Worm (Caenorhabditis elegans) whole organism, L3 larva: ENCODE results near the gene sec-61.B.

Source experiments
- ceh-82 ChIP-seq: fragments of 150-350 bp; optimal IDR thresholded peaks from 2 replicates; lab custom pipeline; 2014; ENCODE audit warnings: missing biosample characterization, missing genetic modification characterization
- jun-1 ChIP-seq: fragments of 150-350 bp; optimal IDR thresholded peaks from 2 replicates; lab custom pipeline; 2014; ENCODE audit warnings: missing biosample characterization, missing genetic modification reagents, missing genetic modification characterization
- lsy-12 ChIP-seq: sonication (generic microtip); optimal IDR thresholded peaks from 2 replicates; lab custom pipeline; 2016; ENCODE audit warnings: mild to moderate bottlenecking, missing genetic modification characterization, missing compliant biosample characterization
- nhr-237 ChIP-seq: fragments of 150-350 bp; optimal IDR thresholded peaks from 2 replicates; lab custom pipeline; 2014; ENCODE audit warnings: missing biosample characterization, missing genetic modification characterization
- nhr-77 ChIP-seq: fragments of 150-350 bp; optimal IDR thresholded peaks from 2 replicates; lab custom pipeline; 2014; ENCODE audit warnings: missing biosample characterization, missing genetic modification characterization
- sea-2 ChIP-seq: fragments of 150-350 bp; sonication (generic microtip); optimal IDR thresholded peaks from 4 replicates; lab custom pipeline; 2014; ENCODE audit warnings: missing biosample characterization, missing genetic modification reagents, missing genetic modification characterization

The sec-61.B gene

DNA sequence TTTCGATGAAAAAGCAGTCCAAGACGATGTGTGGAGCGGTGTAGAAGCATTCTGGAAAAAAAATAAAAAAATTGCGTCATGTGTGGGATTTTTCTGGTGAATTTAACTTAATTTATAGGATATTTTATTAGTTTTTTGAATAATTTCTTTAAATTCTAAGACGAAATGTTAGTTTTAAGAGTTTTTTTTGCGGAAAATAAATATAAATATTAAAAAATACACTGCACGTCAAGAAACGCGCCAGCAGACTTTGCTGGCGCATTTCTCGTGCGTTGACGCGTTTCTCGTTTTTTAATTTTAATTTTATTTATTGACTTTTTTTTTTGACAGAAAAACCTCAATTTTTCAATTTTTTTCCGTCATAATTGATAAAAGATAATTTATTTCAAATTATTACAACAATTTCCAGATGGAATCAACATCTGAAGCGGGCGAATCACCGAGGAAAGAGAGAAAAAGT is 39.6 kb downstream of the sec-61.B start, which contains the start of the genes ppgn-1 and tftc-1 (continued):
- TF ChIP-seq jun-1 (tag; lab: Kevin White, UChicago) (no peak), nhr-237 (tag; lab: Kevin White, UChicago) (no peak), nhr-77 (tag; lab: Kevin White, UChicago) (no peak), ceh-82 (tag; lab: Kevin White, UChicago) (no peak), lsy-12 (tag; lab: Kevin White, UChicago) (no peak), sea-2 (GFP tag; lab: Kevin White, UChicago) (no peak)
- TF ChIP-seq, all 47 proteins: peak for 8
